Worm (Caenorhabditis elegans): Measurements from ENCODE around the gene flp-8.

DNA sequence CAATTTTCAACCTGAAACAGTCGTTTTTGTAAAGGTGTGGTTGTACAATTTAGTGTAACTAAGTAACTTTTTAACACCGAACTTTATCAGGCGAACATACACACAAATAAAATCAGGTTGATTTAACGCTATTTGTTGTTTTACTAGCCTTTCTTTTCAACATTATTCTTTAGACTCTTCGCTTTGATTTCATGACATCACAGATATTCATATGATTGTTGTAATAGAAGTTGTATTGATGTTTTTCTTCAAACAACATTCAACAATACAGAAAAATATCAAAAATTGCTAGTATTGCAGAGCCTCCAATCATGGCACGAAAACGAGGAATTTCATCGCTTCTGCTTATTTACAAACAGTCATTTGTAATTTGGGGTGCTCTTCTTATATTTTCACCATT is 13.6 kb downstream of the flp-8 start, which contains the start of gene nac-1:
- no peak for TF ChIP-seq nhr-12 (tag; optimal IDR thresholded peaks at IDR 0.05)
- TF ChIP-seq skn-1 (tag; optimal IDR thresholded peaks at IDR 0.05) = no peak
- no peak for TF ChIP-seq fkh-2 (tag; optimal IDR thresholded peaks at IDR 0.05)
- no peak for TF ChIP-seq lin-39 (tag; optimal IDR thresholded peaks at IDR 0.05)
- no peak for TF ChIP-seq ama-1 (optimal IDR thresholded peaks at IDR 0.05)
- no peak for TF ChIP-seq nfya-1 (tag; optimal IDR thresholded peaks at IDR 0.05; ENCODE audit: insufficient read depth)
- TF ChIP-seq jun-1 (tag; optimal IDR thresholded peaks at IDR 0.05) = no peak
- no peak for TF ChIP-seq unc-39 (tag; optimal IDR thresholded peaks at IDR 0.05)
- TF ChIP-seq unc-62 (GFP tag; optimal IDR thresholded peaks at IDR 0.05) = no peak
- TF ChIP-seq nhr-23 (tag; optimal IDR thresholded peaks at IDR 0.05) = no peak
- TF ChIP-seq ceh-28 (tag; optimal IDR thresholded peaks at IDR 0.05) = no peak
- TF ChIP-seq elt-3 (tag; optimal IDR thresholded peaks at IDR 0.05) = no peak
- no peak for TF ChIP-seq sea-2 (GFP tag; optimal IDR thresholded peaks at IDR 0.05)
- no peak for TF ChIP-seq lsy-12 (tag; optimal IDR thresholded peaks at IDR 0.05)

All from whole organism, L3 larva.